Fruit fly (Drosophila melanogaster) Kc167 (cell line): ENCODE data around the gene ssx.

Experiments
- Myc ChIP-seq: fragments of >200 bp; optimal IDR thresholded peaks from 2 replicates; lab custom pipeline; 2017; ENCODE audit warnings: missing external identifiers
- Sin3A ChIP-seq: fragments of >200 bp; optimal IDR thresholded peaks from 2 replicates; lab custom pipeline; 2018; ENCODE audit warnings: missing external identifiers
- h ChIP-seq: fragments of >200 bp; optimal IDR thresholded peaks from 3 replicates; lab custom pipeline; 2018; ENCODE audit warnings: missing external identifiers
- insv ChIP-seq: fragments of >200 bp; optimal IDR thresholded peaks from 3 replicates; lab custom pipeline; 2018; ENCODE audit warnings: missing external identifiers
- psq ChIP-seq: fragments of >200 bp; optimal IDR thresholded peaks from 2 replicates; lab custom pipeline; 2017; ENCODE audit warnings: missing external identifiers
- ttk ChIP-seq: sonication (Bioruptor generic); optimal IDR thresholded peaks from 2 replicates; lab custom pipeline; 2017; ENCODE audit warnings: missing external identifiers

DNA sequence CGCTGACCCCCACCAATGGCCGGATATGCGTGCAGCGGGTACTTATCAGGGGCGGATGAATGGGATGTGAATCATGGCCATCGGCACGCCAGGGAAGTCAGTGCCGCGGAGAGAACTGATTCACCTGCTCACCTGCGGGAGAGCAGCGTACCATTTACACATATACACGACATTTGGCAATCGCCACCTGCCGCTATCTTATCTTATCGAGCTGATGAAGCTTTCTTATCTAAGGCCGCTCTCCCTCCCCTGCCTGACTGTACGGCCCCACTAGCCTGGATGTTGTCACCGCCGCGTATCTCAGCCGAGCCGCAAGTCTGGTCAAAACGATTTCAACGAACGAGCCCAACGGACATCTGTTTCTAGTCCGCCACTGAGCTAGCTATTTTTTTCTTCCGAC is 24.1 kb upstream of the ssx start, which contains the start of gene Tsp2A:
- TF ChIP-seq Myc (lab: Kevin White, UChicago) (no peak), h (lab: Kevin White, UChicago) (no peak), insv (lab: Kevin White, UChicago) (no peak), psq (no peak), ttk (no peak), Sin3A (lab: Kevin White, UChicago) (no peak)
